Worm (Caenorhabditis elegans) whole organism, mixed stage, embryonic: ENCODE results near the gene pxn-2.

Experiments used
- bed-3 ChIP-seq: fragments of 200-800 bp; sonication (Bioruptor generic); optimal IDR thresholded peaks from 3 replicates; lab custom pipeline; 2018; ENCODE audit warnings: mild to moderate bottlenecking, missing genetic modification characterization, moderate library complexity, missing compliant biosample characterization
- blmp-1 ChIP-seq: fragments of 150-350 bp; optimal IDR thresholded peaks from 2 replicates; lab custom pipeline; 2014; ENCODE audit warnings: missing biosample characterization, missing genetic modification characterization
- ceh-39 ChIP-seq: fragments of 150-350 bp; optimal IDR thresholded peaks from 2 replicates; lab custom pipeline; 2014; ENCODE audit warnings: missing biosample characterization, missing genetic modification characterization
- ceh-43 ChIP-seq: fragments of 200-800 bp; sonication (Bioruptor generic); optimal IDR thresholded peaks from 2 replicates; lab custom pipeline; 2018; ENCODE audit warnings: mild to moderate bottlenecking, missing genetic modification characterization, moderate library complexity, missing compliant biosample characterization
- ceh-83 ChIP-seq: fragments of 200-800 bp; sonication (Bioruptor generic); optimal IDR thresholded peaks from 2 replicates; lab custom pipeline; 2018; ENCODE audit warnings: mild to moderate bottlenecking, missing genetic modification characterization, missing compliant biosample characterization
- ces-1 ChIP-seq: fragments of 150-350 bp; optimal IDR thresholded peaks from 2 replicates; lab custom pipeline; 2014; ENCODE audit warnings: missing biosample characterization, missing genetic modification reagents, missing genetic modification characterization
- cnd-1 ChIP-seq: fragments of 200-800 bp; sonication (Bioruptor generic); optimal IDR thresholded peaks from 2 replicates; lab custom pipeline; 2018; ENCODE audit warnings: mild to moderate bottlenecking, missing genetic modification characterization, missing compliant biosample characterization
- drap-1 ChIP-seq: fragments of 200-800 bp; sonication (Bioruptor generic); optimal IDR thresholded peaks from 3 replicates; lab custom pipeline; 2018; ENCODE audit warnings: mild to moderate bottlenecking, missing genetic modification characterization, missing compliant biosample characterization
- elt-1 ChIP-seq: sonication (generic microtip); optimal IDR thresholded peaks from 2 replicates; lab custom pipeline; 2017; ENCODE audit warnings: missing genetic modification characterization, mild to moderate bottlenecking, missing compliant biosample characterization, antibody characterized with exemption, moderate library complexity, borderline replicate concordance; ENCODE audit not compliant: insufficient read depth
- elt-3 ChIP-seq: fragments of 150-350 bp; optimal IDR thresholded peaks from 2 replicates; lab custom pipeline; 2014; ENCODE audit warnings: missing biosample characterization, missing genetic modification characterization
- flh-1 ChIP-seq: fragments of 200-800 bp; sonication (Bioruptor generic); optimal IDR thresholded peaks from 2 replicates; lab custom pipeline; 2018; ENCODE audit warnings: mild to moderate bottlenecking, missing genetic modification characterization, moderate library complexity, missing compliant biosample characterization
- ham-2 ChIP-seq: fragments of 200-800 bp; sonication (Bioruptor generic); optimal IDR thresholded peaks from 2 replicates; lab custom pipeline; 2018; ENCODE audit warnings: mild to moderate bottlenecking, missing genetic modification characterization, missing compliant biosample characterization
- hlh-1 ChIP-seq: fragments of 150-350 bp; optimal IDR thresholded peaks from 2 replicates; lab custom pipeline; 2014; ENCODE audit warnings: missing biosample characterization, missing genetic modification reagents, missing genetic modification characterization
- lin-32 ChIP-seq: fragments of 200-800 bp; sonication (Bioruptor generic); optimal IDR thresholded peaks from 2 replicates; lab custom pipeline; 2018; ENCODE audit warnings: mild to moderate bottlenecking, missing genetic modification characterization, missing compliant biosample characterization
- mep-1 ChIP-seq: fragments of 150-350 bp; optimal IDR thresholded peaks from 2 replicates; lab custom pipeline; 2017; ENCODE audit warnings: missing biosample characterization, missing genetic modification reagents, missing genetic modification characterization, inconsistent platforms
- mls-2 ChIP-seq: sonication (generic microtip); optimal IDR thresholded peaks from 2 replicates; lab custom pipeline; 2016; ENCODE audit warnings: mild to moderate bottlenecking, missing genetic modification characterization, moderate library complexity, missing compliant biosample characterization
- nhr-2 ChIP-seq: fragments of 150-350 bp; optimal IDR thresholded peaks from 2 replicates; lab custom pipeline; 2014; ENCODE audit warnings: missing biosample characterization, missing genetic modification characterization
- nhr-237 ChIP-seq: fragments of 150-350 bp; optimal IDR thresholded peaks from 2 replicates; lab custom pipeline; 2014; ENCODE audit warnings: missing biosample characterization, missing genetic modification characterization
- nhr-76 ChIP-seq: sonication (generic microtip); optimal IDR thresholded peaks from 2 replicates; lab custom pipeline; 2017; ENCODE audit warnings: missing biosample characterization, missing genetic modification characterization
- pha-4 ChIP-seq: fragments of 150-350 bp; optimal IDR thresholded peaks from 2 replicates; lab custom pipeline; 2018; ENCODE audit warnings: missing biosample characterization, missing genetic modification reagents, missing genetic modification characterization
- sem-2 ChIP-seq: fragments of 200-800 bp; sonication (Bioruptor generic); optimal IDR thresholded peaks from 2 replicates; lab custom pipeline; 2018; ENCODE audit warnings: mild to moderate bottlenecking, missing genetic modification characterization, missing compliant biosample characterization
- snpc-4 ChIP-seq: fragments of 150-350 bp; optimal IDR thresholded peaks from 2 replicates; lab custom pipeline; 2014; ENCODE audit warnings: missing biosample characterization, missing genetic modification characterization
- tbx-8 ChIP-seq: fragments of 200-800 bp; sonication (Bioruptor generic); optimal IDR thresholded peaks from 2 replicates; lab custom pipeline; 2018; ENCODE audit warnings: mild to moderate bottlenecking, missing genetic modification characterization, moderate library complexity, missing compliant biosample characterization
- unc-120 ChIP-seq: sonication (generic microtip); optimal IDR thresholded peaks from 2 replicates; lab custom pipeline; 2017; ENCODE audit warnings: missing genetic modification characterization, missing compliant biosample characterization; ENCODE audit not compliant: poor library complexity, severe bottlenecking
- unc-39 ChIP-seq: fragments of 150-350 bp; optimal IDR thresholded peaks from 2 replicates; lab custom pipeline; 2014; ENCODE audit warnings: missing biosample characterization, missing genetic modification characterization
- unc-62 ChIP-seq: fragments of 150-350 bp; optimal IDR thresholded peaks from 2 replicates; lab custom pipeline; 2014; ENCODE audit warnings: missing biosample characterization, missing genetic modification reagents, missing genetic modification characterization
- zip-8 ChIP-seq: fragments of 150-350 bp; optimal IDR thresholded peaks from 2 replicates; lab custom pipeline; 2014; ENCODE audit warnings: missing biosample characterization, missing genetic modification characterization
- ztf-11 ChIP-seq: fragments of 150-350 bp; optimal IDR thresholded peaks from 2 replicates; lab custom pipeline; 2014; ENCODE audit warnings: missing biosample characterization, missing genetic modification characterization

Gene pxn-2

DNA sequence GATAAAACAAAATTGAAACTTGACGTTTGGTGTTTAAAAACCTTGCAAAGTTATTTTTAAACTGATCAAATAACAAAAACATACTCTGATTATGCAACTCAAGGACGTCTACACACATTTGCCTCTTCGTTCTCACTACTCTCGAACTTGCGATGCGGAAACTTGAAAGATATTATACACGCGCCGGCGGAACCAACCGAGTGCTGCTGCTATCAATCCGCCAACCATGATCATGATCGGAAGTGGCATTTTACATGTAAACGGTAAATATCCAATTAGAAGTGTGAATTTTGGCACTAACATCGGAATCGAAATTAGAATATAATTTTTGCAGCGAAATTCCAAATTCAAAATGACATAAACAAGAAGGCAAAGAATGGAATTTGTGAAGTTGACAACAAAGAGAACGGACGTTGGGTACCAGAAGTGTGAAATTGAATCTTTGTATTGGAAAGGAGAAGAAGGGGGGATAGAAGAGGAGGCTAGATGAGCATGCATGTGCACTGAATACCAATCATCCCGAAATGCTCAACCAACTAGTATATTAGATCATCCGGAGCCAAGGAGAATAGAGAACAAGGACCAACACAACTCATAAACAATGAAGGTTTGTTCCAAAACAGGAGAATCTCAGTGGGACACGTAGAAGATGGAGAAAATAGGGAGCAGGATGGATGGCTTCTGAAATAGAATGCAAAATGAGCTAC, 45.6 kb downstream of the pxn-2 start:
- TF ChIP-seq ces-1 (GFP tag; lab: Kevin White, UChicago), result peak; percentile 79
- TF ChIP-seq unc-39 (tag; lab: Kevin White, UChicago), result no peak

DNA sequence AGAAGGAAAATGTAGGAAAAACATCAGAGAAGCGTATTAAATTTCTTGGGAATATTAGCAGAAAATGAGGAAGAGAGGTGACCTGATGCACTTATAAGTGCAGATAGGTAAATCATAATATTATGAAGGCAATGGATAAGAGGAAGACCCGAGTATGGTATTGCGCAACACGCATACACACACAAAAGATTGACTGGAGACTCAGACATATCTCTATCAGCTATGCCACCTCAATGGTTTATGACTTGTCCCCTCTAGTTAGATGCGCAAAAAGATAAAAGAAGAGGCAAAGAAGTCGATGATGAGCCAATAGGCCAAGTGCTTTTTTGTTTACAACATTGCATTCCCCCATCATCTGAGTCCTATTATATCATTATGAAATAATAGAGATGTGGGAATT, 47.0 kb downstream of the pxn-2 start:
- TF ChIP-seq zip-8 (tag; lab: Kevin White, UChicago) (peak; percentile 88), unc-62 (GFP tag; lab: Kevin White, UChicago) (peak; percentile 66), snpc-4 (tag; lab: Kevin White, UChicago) (no peak), elt-1 (tag; lab: Kevin White, UChicago) (peak; percentile 91), nhr-2 (tag; lab: Kevin White, UChicago) (peak; percentile 86), ceh-83 (no peak), ham-2 (GFP tag; lab: Kevin White, UChicago) (peak; percentile 32)

DNA sequence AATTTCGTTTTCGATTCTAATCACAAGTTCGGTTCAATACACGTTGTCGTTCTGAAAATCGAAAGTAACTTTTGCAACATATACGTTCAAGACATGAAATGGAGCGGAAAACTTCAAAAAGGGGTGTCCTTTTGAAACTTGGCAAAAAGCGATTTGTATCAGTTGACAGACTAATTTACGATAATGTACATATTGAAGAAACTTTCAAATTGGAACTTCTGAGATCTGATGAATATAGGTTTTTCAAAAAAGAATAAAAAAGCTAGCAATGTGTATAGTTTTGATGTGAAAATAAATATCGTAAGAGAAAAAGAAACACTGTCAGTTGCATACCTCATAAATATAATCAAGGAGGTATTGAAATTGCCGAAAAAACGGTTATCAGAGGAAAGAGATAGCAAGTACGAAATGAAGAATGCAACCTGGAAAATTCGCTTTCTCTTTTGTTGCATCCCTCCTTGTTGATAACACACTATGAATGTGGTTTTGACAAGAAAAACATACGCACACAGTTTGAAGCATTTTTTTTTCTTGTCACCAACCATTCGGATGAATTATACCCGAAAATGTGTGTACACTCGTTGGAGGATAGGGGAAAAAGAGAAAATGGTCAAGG, 50.0 kb downstream of the pxn-2 start, which contains the start of gene dgn-1:
TSS of gene dgn-1 (minus strand) at position 51 of the 616 bp plus-strand sequence.
- no peak for TF ChIP-seq elt-1 (tag; lab: Kevin White, UChicago)
- no peak for TF ChIP-seq nhr-76
- no peak for TF ChIP-seq lin-32 (GFP tag; lab: Kevin White, UChicago)
- no peak for TF ChIP-seq ztf-11 (tag; lab: Kevin White, UChicago)
- no peak for TF ChIP-seq snpc-4 (tag; lab: Kevin White, UChicago)
- TF ChIP-seq tbx-8 (GFP tag; lab: Kevin White, UChicago), result no peak
- no peak for TF ChIP-seq nhr-237
- no peak for TF ChIP-seq hlh-1 (tag; lab: Kevin White, UChicago)
- TF ChIP-seq unc-120, result no peak
- no peak for TF ChIP-seq ceh-83
- no peak for TF ChIP-seq mep-1 (tag; lab: Kevin White, UChicago)

DNA sequence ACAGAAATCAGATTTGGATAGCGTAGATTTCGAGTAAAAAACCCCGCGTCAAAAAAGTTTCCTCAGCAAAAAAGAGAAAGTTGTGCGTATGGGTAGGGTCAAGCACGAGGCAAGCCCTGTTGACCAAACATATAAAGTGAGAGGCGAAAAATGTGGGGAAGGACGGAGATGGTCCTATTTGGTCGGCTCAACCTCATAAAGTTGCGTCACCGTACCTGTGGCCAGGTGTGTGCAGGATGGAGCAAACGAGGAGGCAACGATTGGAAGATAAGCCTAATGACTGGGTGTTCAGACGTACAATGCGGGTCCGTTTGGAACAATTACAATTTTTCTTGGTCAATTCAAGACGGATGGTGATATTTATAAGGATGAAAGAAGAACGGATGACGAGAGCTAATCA, 52.0 kb downstream of the pxn-2 start:
- TF ChIP-seq bed-3 (GFP tag; lab: Kevin White, UChicago) (no peak), ces-1 (GFP tag; lab: Kevin White, UChicago) (no peak), mls-2 (tag; lab: Kevin White, UChicago) (no peak), lin-32 (GFP tag; lab: Kevin White, UChicago) (peak; percentile 68), sem-2 (GFP tag; lab: Kevin White, UChicago) (no peak), unc-62 (GFP tag; lab: Kevin White, UChicago) (no peak), zip-8 (tag; lab: Kevin White, UChicago) (peak; percentile 34), nhr-2 (tag; lab: Kevin White, UChicago) (peak; percentile 57), elt-1 (tag; lab: Kevin White, UChicago) (no peak), pha-4 (no peak), ceh-43 (GFP tag; lab: Kevin White, UChicago) (no peak), snpc-4 (tag; lab: Kevin White, UChicago) (no peak)
- TF ChIP-seq, all 35 proteins: peak for 3

DNA sequence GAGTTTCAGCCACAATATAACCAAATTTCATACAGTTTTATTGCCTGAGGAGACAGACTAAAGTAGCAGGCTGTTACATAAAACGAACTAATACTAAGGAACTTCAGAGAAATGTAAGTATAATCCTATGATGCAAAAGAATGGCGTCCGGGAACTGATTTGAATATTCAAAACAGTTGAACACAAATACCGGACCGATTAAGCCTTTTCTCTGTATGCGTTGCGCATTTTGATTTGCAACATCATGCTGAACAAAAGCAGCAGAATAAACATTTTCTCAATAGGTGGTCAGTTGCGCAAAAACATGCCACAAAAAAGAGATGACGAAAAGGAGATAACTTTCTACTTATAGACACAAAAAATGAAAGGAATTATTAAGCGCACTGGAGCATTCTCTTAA, 55.1 kb downstream of the pxn-2 start:
- TF ChIP-seq blmp-1 (no peak), nhr-76 (no peak), cnd-1 (tag; lab: Kevin White, UChicago) (no peak), unc-62 (GFP tag; lab: Kevin White, UChicago) (no peak), ceh-83 (no peak), elt-3 (tag; lab: Kevin White, UChicago) (no peak), flh-1 (GFP tag; lab: Kevin White, UChicago) (no peak), mls-2 (tag; lab: Kevin White, UChicago) (no peak), ham-2 (GFP tag; lab: Kevin White, UChicago) (no peak), snpc-4 (tag; lab: Kevin White, UChicago) (no peak), unc-120 (no peak), elt-1 (tag; lab: Kevin White, UChicago) (no peak), drap-1 (GFP tag; lab: Kevin White, UChicago) (no peak), hlh-1 (tag; lab: Kevin White, UChicago) (no peak), sem-2 (GFP tag; lab: Kevin White, UChicago) (no peak), ceh-39 (tag; lab: Kevin White, UChicago) (no peak)
- TF ChIP-seq, all 35 proteins: peak for 0
